Worm (Caenorhabditis elegans) whole organism, midembryonic: ENCODE results near the gene gst-32.

ENCODE experiments used
- T22C8.4 ChIP-seq: fragments of 200-800 bp; sonication (Bioruptor generic); IDR thresholded peaks from 2 replicates; pipeline ENCODE4 v1.3.6; 2022; ENCODE audit warnings: missing genetic modification characterization, missing compliant biosample characterization
- cog-1 ChIP-seq: sonication (generic microtip); optimal IDR thresholded peaks from 2 replicates; lab custom pipeline; 2016; ENCODE audit warnings: missing genetic modification characterization, missing compliant biosample characterization
- flt-1 ChIP-seq: fragments of 200-800 bp; sonication (Bioruptor generic); IDR thresholded peaks from 2 replicates; pipeline ENCODE4 v1.3.6; 2022; ENCODE audit warnings: missing genetic modification characterization, missing compliant biosample characterization
- klf-2 ChIP-seq: fragments of 200-800 bp; sonication (Bioruptor generic); conservative IDR thresholded peaks from 2 replicates; pipeline ENCODE4 v1.3.6; 2022; ENCODE audit warnings: missing genetic modification reagents, missing genetic modification characterization, missing compliant biosample characterization
- med-1 ChIP-seq: sonication (generic microtip); optimal IDR thresholded peaks from 2 replicates; lab custom pipeline; 2017; ENCODE audit warnings: missing genetic modification characterization, mild to moderate bottlenecking, missing compliant biosample characterization, antibody characterized with exemption, missing genetic modification reagents; ENCODE audit not compliant: insufficient read depth
- ref-1 ChIP-seq: fragments of 200-800 bp; sonication (Bioruptor generic); conservative IDR thresholded peaks from 2 replicates; pipeline ENCODE4 v1.3.6; 2022; ENCODE audit warnings: missing genetic modification reagents, missing genetic modification characterization, missing compliant biosample characterization
- tab-1 ChIP-seq: fragments of 200-800 bp; sonication (Bioruptor generic); IDR thresholded peaks from 2 replicates; pipeline ENCODE4 v1.3.6; 2022; ENCODE audit warnings: missing genetic modification characterization, missing compliant biosample characterization
- ztf-23 ChIP-seq: fragments of 200-800 bp; sonication (Bioruptor generic); IDR thresholded peaks from 2 replicates; pipeline ENCODE4 v1.3.6; 2022; ENCODE audit warnings: missing genetic modification reagents, missing genetic modification characterization, missing compliant biosample characterization
- ztf-29 ChIP-seq: fragments of 200-800 bp; sonication (Bioruptor generic); IDR thresholded peaks from 2 replicates; pipeline ENCODE4 v1.3.6; 2022; ENCODE audit warnings: missing genetic modification reagents, missing genetic modification characterization, missing compliant biosample characterization

gst-32 gene

ce11 chrII:15209309-15209708 lies 30.9 kb upstream of the gst-32 start:
- TF ChIP-seq ref-1 (GFP tag; lab: Robert Waterston, UW): no peak
- no peak for TF ChIP-seq cog-1 (tag; lab: Kevin White, UChicago)
- no peak for TF ChIP-seq tab-1 (GFP tag; lab: Robert Waterston, UW)
- no peak for TF ChIP-seq med-1 (GFP tag; lab: Kevin White, UChicago)
- no peak for TF ChIP-seq T22C8.4
- no peak for TF ChIP-seq flt-1 (GFP tag; lab: Robert Waterston, UW)
- no peak for TF ChIP-seq klf-2 (GFP tag; lab: Robert Waterston, UW)
- TF ChIP-seq ztf-23 (GFP tag; lab: Robert Waterston, UW): no peak
- TF ChIP-seq ztf-29 (GFP tag; lab: Robert Waterston, UW): no peak

- no peak for TF ChIP-seq med-1 (GFP tag; lab: Kevin White, UChicago)
- peak; percentile 66; the same call in 1 of the 2 replicates for TF ChIP-seq ztf-29 (GFP tag; lab: Robert Waterston, UW)
Measured at ce11 chrII:15208874-15209273, 30.5 kb upstream of the gst-32 start.

ce11 chrII:15208151-15208550 lies 29.8 kb upstream of the gst-32 start:
- TF ChIP-seq T22C8.4 (no peak), cog-1 (tag; lab: Kevin White, UChicago) (no peak), klf-2 (GFP tag; lab: Robert Waterston, UW) (no peak), med-1 (GFP tag; lab: Kevin White, UChicago) (no peak), flt-1 (GFP tag; lab: Robert Waterston, UW) (no peak), ztf-29 (GFP tag; lab: Robert Waterston, UW) (no peak), ztf-23 (GFP tag; lab: Robert Waterston, UW) (no peak), ref-1 (GFP tag; lab: Robert Waterston, UW) (no peak), tab-1 (GFP tag; lab: Robert Waterston, UW) (no peak)

ce11 chrII:15207562-15207961 lies 29.2 kb upstream of the gst-32 start:
- TF ChIP-seq ztf-23 (GFP tag; lab: Robert Waterston, UW): no peak
- TF ChIP-seq T22C8.4: no peak
- no peak for TF ChIP-seq ztf-29 (GFP tag; lab: Robert Waterston, UW)
- TF ChIP-seq med-1 (GFP tag; lab: Kevin White, UChicago): no peak
- no peak for TF ChIP-seq flt-1 (GFP tag; lab: Robert Waterston, UW)
- no peak for TF ChIP-seq tab-1 (GFP tag; lab: Robert Waterston, UW)
- no peak for TF ChIP-seq ref-1 (GFP tag; lab: Robert Waterston, UW)
- no peak for TF ChIP-seq klf-2 (GFP tag; lab: Robert Waterston, UW)
- TF ChIP-seq cog-1 (tag; lab: Kevin White, UChicago): no peak

ce11 chrII:15206234-15206633 lies 27.8 kb upstream of the gst-32 start:
- no peak for TF ChIP-seq ztf-23 (GFP tag; lab: Robert Waterston, UW)
- TF ChIP-seq ztf-29 (GFP tag; lab: Robert Waterston, UW): no peak
- TF ChIP-seq tab-1 (GFP tag; lab: Robert Waterston, UW): no peak
- no peak for TF ChIP-seq cog-1 (tag; lab: Kevin White, UChicago)
- no peak for TF ChIP-seq T22C8.4
- no peak for TF ChIP-seq klf-2 (GFP tag; lab: Robert Waterston, UW)
- no peak for TF ChIP-seq ref-1 (GFP tag; lab: Robert Waterston, UW)
- no peak for TF ChIP-seq med-1 (GFP tag; lab: Kevin White, UChicago)
- TF ChIP-seq flt-1 (GFP tag; lab: Robert Waterston, UW): no peak

- TF ChIP-seq cog-1 (tag; lab: Kevin White, UChicago) (no peak), tab-1 (GFP tag; lab: Robert Waterston, UW) (no peak), ref-1 (GFP tag; lab: Robert Waterston, UW) (no peak), T22C8.4 (no peak), med-1 (GFP tag; lab: Kevin White, UChicago) (no peak)
Measured at ce11 chrII:15205346-15205745, 27.0 kb upstream of the gst-32 start.

ce11 chrII:15204069-15204850 lies 25.9 kb upstream of the gst-32 start:
- TF ChIP-seq klf-2 (GFP tag; lab: Robert Waterston, UW) (no peak), ztf-29 (GFP tag; lab: Robert Waterston, UW) (no peak), tab-1 (GFP tag; lab: Robert Waterston, UW) (no peak), cog-1 (tag; lab: Kevin White, UChicago) (no peak), T22C8.4 (no peak), ztf-23 (GFP tag; lab: Robert Waterston, UW) (no peak), ref-1 (GFP tag; lab: Robert Waterston, UW) (no peak), med-1 (GFP tag; lab: Kevin White, UChicago) (no peak), flt-1 (GFP tag; lab: Robert Waterston, UW) (no peak)

- TF ChIP-seq T22C8.4: no peak
Measured at ce11 chrII:15203398-15204068, 25.1 kb upstream of the gst-32 start.

- TF ChIP-seq klf-2 (GFP tag; lab: Robert Waterston, UW) (no peak), ztf-29 (GFP tag; lab: Robert Waterston, UW) (no peak), flt-1 (GFP tag; lab: Robert Waterston, UW) (no peak), ref-1 (GFP tag; lab: Robert Waterston, UW) (no peak), cog-1 (tag; lab: Kevin White, UChicago) (no peak), T22C8.4 (no peak), med-1 (GFP tag; lab: Kevin White, UChicago) (no peak), tab-1 (GFP tag; lab: Robert Waterston, UW) (no peak), ztf-23 (GFP tag; lab: Robert Waterston, UW) (no peak)
Measured at ce11 chrII:15197500-15197899, 19.1 kb upstream of the gst-32 start.
